Fruit fly (Drosophila melanogaster) whole organism, prepupa: ENCODE results near the gene Pex5.

ENCODE experiments used
- Blimp-1 ChIP-seq: fragments of 200-800 bp; sonication (Bioruptor generic); optimal IDR thresholded peaks from 3 replicates; lab custom pipeline; 2017; ENCODE audit warnings: missing biosample characterization, missing genetic modification characterization, mild to moderate bottlenecking, moderate library complexity, missing genetic modification reagents
- CG10631 ChIP-seq: fragments of 200-800 bp; sonication (Bioruptor generic); optimal IDR thresholded peaks from 2 replicates; lab custom pipeline; 2016; ENCODE audit warnings: missing biosample characterization, missing genetic modification characterization
- CG10669 ChIP-seq: fragments of 200-800 bp; sonication (Bioruptor generic); optimal IDR thresholded peaks from 3 replicates; lab custom pipeline; 2018; ENCODE audit warnings: missing biosample characterization, mild to moderate bottlenecking, missing genetic modification characterization, moderate library complexity
- CG11294 ChIP-seq: fragments of 200-800 bp; sonication (Bioruptor generic); IDR thresholded peaks from 2 replicates; pipeline ENCODE4 v1.3.6; 2022; ENCODE audit warnings: missing biosample characterization, missing genetic modification characterization
- CG11762 ChIP-seq: fragments of 200-800 bp; sonication (Bioruptor generic); optimal IDR thresholded peaks from 3 replicates; lab custom pipeline; 2016; ENCODE audit warnings: missing biosample characterization, missing genetic modification characterization; ENCODE audit not compliant: insufficient read depth
- CG11902 ChIP-seq: fragments of 200-800 bp; sonication (Bioruptor generic); optimal IDR thresholded peaks from 3 replicates; lab custom pipeline; 2016; ENCODE audit warnings: missing biosample characterization, missing genetic modification characterization
- CG15336 ChIP-seq: fragments of 200-800 bp; sonication (Bioruptor generic); IDR thresholded peaks from 2 replicates; pipeline ENCODE4 v1.3.6; 2022; ENCODE audit warnings: missing biosample characterization, missing genetic modification characterization
- CG16779 ChIP-seq: fragments of 200-800 bp; sonication (Bioruptor generic); optimal IDR thresholded peaks from 3 replicates; lab custom pipeline; 2017; ENCODE audit warnings: missing biosample characterization, mild to moderate bottlenecking, missing genetic modification characterization
- CG3032 ChIP-seq: fragments of 200-800 bp; optimal IDR thresholded peaks from 2 replicates; lab custom pipeline; 2019; ENCODE audit warnings: missing biosample characterization, mild to moderate bottlenecking, missing genetic modification characterization, moderate library complexity
- CG32006 ChIP-seq: fragments of 200-800 bp; sonication (Bioruptor generic); optimal IDR thresholded peaks from 3 replicates; lab custom pipeline; 2017; ENCODE audit warnings: missing biosample characterization, mild to moderate bottlenecking, missing genetic modification characterization
- CG34406 ChIP-seq: fragments of 200-800 bp; sonication (Bioruptor generic); optimal IDR thresholded peaks from 3 replicates; lab custom pipeline; 2016; ENCODE audit warnings: missing biosample characterization, missing genetic modification characterization
- CG4318 ChIP-seq: fragments of 200-800 bp; sonication (Bioruptor generic); optimal IDR thresholded peaks from 3 replicates; lab custom pipeline; 2017; ENCODE audit warnings: missing biosample characterization, mild to moderate bottlenecking, missing genetic modification characterization
- CG6163 ChIP-seq: fragments of 200-800 bp; sonication (Bioruptor generic); IDR thresholded peaks from 3 replicates; pipeline ENCODE4 v1.3.6; 2022; ENCODE audit warnings: missing biosample characterization, missing genetic modification characterization
- CG6276 ChIP-seq: fragments of 200-800 bp; sonication (Bioruptor generic); optimal IDR thresholded peaks from 2 replicates; lab custom pipeline; 2017; ENCODE audit warnings: missing biosample characterization, mild to moderate bottlenecking, missing genetic modification characterization
- CG6792 ChIP-seq: fragments of 200-800 bp; sonication (Bioruptor generic); optimal IDR thresholded peaks from 3 replicates; lab custom pipeline; 2016; ENCODE audit warnings: missing biosample characterization, missing genetic modification characterization
- CG6808 ChIP-seq: fragments of 200-800 bp; sonication (Bioruptor generic); optimal IDR thresholded peaks from 3 replicates; lab custom pipeline; 2017; ENCODE audit warnings: missing biosample characterization, missing genetic modification characterization, mild to moderate bottlenecking, moderate library complexity, missing genetic modification reagents
- CG6854 ChIP-seq: fragments of 200-800 bp; sonication (Bioruptor generic); optimal IDR thresholded peaks from 2 replicates; lab custom pipeline; 2017; ENCODE audit warnings: missing biosample characterization, mild to moderate bottlenecking, missing genetic modification characterization
- CG7368 ChIP-seq: fragments of 200-800 bp; sonication (Bioruptor generic); optimal IDR thresholded peaks from 3 replicates; lab custom pipeline; 2016; ENCODE audit warnings: missing biosample characterization, missing genetic modification characterization
- CG8319 ChIP-seq: fragments of 200-800 bp; sonication (Bioruptor generic); optimal IDR thresholded peaks from 3 replicates; lab custom pipeline; 2016; ENCODE audit warnings: missing biosample characterization, missing genetic modification characterization
- CG9139 ChIP-seq: fragments of 200-800 bp; sonication (Bioruptor generic); optimal IDR thresholded peaks from 3 replicates; lab custom pipeline; 2017; ENCODE audit warnings: missing biosample characterization, mild to moderate bottlenecking, missing genetic modification characterization
- Eip93F ChIP-seq: fragments of 200-800 bp; sonication (Bioruptor generic); optimal IDR thresholded peaks from 2 replicates; lab custom pipeline; 2016; ENCODE audit warnings: missing biosample characterization, mild to moderate bottlenecking, missing genetic modification characterization
- Ets21C ChIP-seq: fragments of 200-800 bp; sonication (Bioruptor generic); optimal IDR thresholded peaks from 3 replicates; lab custom pipeline; 2016; ENCODE audit warnings: missing biosample characterization, missing genetic modification characterization
- Ets96B ChIP-seq: fragments of 200-800 bp; optimal IDR thresholded peaks from 2 replicates; lab custom pipeline; 2019; ENCODE audit warnings: missing biosample characterization, mild to moderate bottlenecking, missing genetic modification characterization, moderate library complexity
- Gug ChIP-seq: fragments of 200-800 bp; sonication (Bioruptor generic); IDR thresholded peaks from 2 replicates; pipeline ENCODE4 v1.3.6; 2022; ENCODE audit warnings: missing biosample characterization, missing genetic modification characterization
- Hr38 ChIP-seq: sonication (Bioruptor generic); optimal IDR thresholded peaks from 2 replicates; lab custom pipeline; 2016; ENCODE audit warnings: missing biosample characterization, missing genetic modification characterization
- Hr39 ChIP-seq: fragments of 200-800 bp; sonication (Bioruptor generic); optimal IDR thresholded peaks from 2 replicates; lab custom pipeline; 2016; ENCODE audit warnings: missing biosample characterization, missing genetic modification characterization
- Hr4 ChIP-seq: fragments of 200-800 bp; sonication (Bioruptor generic); optimal IDR thresholded peaks from 3 replicates; lab custom pipeline; 2016; ENCODE audit warnings: missing biosample characterization, missing genetic modification characterization
- Lpt ChIP-seq: fragments of 200-800 bp; sonication (Bioruptor generic); optimal IDR thresholded peaks from 3 replicates; lab custom pipeline; 2016; ENCODE audit warnings: missing biosample characterization, missing genetic modification characterization
- Met ChIP-seq: fragments of 200-800 bp; sonication (Bioruptor generic); optimal IDR thresholded peaks from 3 replicates; lab custom pipeline; 2016; ENCODE audit warnings: missing biosample characterization, missing genetic modification characterization
- OdsH ChIP-seq: fragments of 200-800 bp; sonication (Bioruptor generic); optimal IDR thresholded peaks from 3 replicates; lab custom pipeline; 2016; ENCODE audit warnings: missing biosample characterization, missing genetic modification characterization
- Smox ChIP-seq: fragments of 200-800 bp; sonication (Bioruptor generic); optimal IDR thresholded peaks from 3 replicates; lab custom pipeline; 2016; ENCODE audit warnings: missing biosample characterization, missing genetic modification characterization
- Sox14 ChIP-seq: fragments of 200-800 bp; sonication (Bioruptor generic); optimal IDR thresholded peaks from 3 replicates; lab custom pipeline; 2016; ENCODE audit warnings: missing biosample characterization, missing genetic modification characterization
- Sox15 ChIP-seq: fragments of 200-800 bp; sonication (Bioruptor generic); optimal IDR thresholded peaks from 3 replicates; lab custom pipeline; 2016; ENCODE audit warnings: missing biosample characterization, missing genetic modification characterization
- acj6 ChIP-seq: fragments of 200-800 bp; sonication (Bioruptor generic); optimal IDR thresholded peaks from 3 replicates; lab custom pipeline; 2016; ENCODE audit warnings: missing biosample characterization, missing genetic modification characterization
- cyc ChIP-seq: fragments of 200-800 bp; sonication (Bioruptor generic); optimal IDR thresholded peaks from 3 replicates; lab custom pipeline; 2016; ENCODE audit warnings: missing biosample characterization, missing genetic modification characterization
- dac ChIP-seq: fragments of 200-800 bp; sonication (Bioruptor generic); optimal IDR thresholded peaks from 2 replicates; lab custom pipeline; 2017; ENCODE audit warnings: missing biosample characterization, mild to moderate bottlenecking, missing genetic modification characterization
- dsx ChIP-seq: fragments of 200-800 bp; optimal IDR thresholded peaks from 3 replicates; lab custom pipeline; 2019; ENCODE audit warnings: missing biosample characterization, mild to moderate bottlenecking, missing genetic modification characterization, moderate library complexity; ENCODE audit not compliant: poor library complexity, severe bottlenecking
- eg ChIP-seq: fragments of 200-800 bp; sonication (Bioruptor generic); IDR thresholded peaks from 3 replicates; pipeline ENCODE4 v1.3.6; 2022; ENCODE audit warnings: missing biosample characterization, missing genetic modification characterization
- esn ChIP-seq: fragments of 200-800 bp; sonication (Bioruptor generic); optimal IDR thresholded peaks from 2 replicates; lab custom pipeline; 2016; ENCODE audit warnings: missing biosample characterization, mild to moderate bottlenecking, missing genetic modification characterization, moderate library complexity
- net ChIP-seq: fragments of 200-800 bp; sonication (Bioruptor generic); optimal IDR thresholded peaks from 3 replicates; lab custom pipeline; 2016; ENCODE audit warnings: missing biosample characterization, missing genetic modification characterization
- pdm3 ChIP-seq: fragments of 200-800 bp; sonication (Bioruptor generic); optimal IDR thresholded peaks from 3 replicates; lab custom pipeline; 2016; ENCODE audit warnings: missing biosample characterization, missing genetic modification characterization
- spab ChIP-seq: fragments of 200-800 bp; sonication (Bioruptor generic); optimal IDR thresholded peaks from 2 replicates; lab custom pipeline; 2017; ENCODE audit warnings: missing biosample characterization, mild to moderate bottlenecking, missing genetic modification characterization, missing genetic modification reagents
- ss ChIP-seq, 2 experiments: fragments of 200-800 bp; sonication (Bioruptor generic); optimal IDR thresholded peaks; 2 replicates in 1 of 2; 3 replicates in 1 of 2; lab custom pipeline; 2017 to 2018; ENCODE audit warnings: mild to moderate bottlenecking in 2 of 2, missing biosample characterization in 2 of 2, missing genetic modification characterization in 2 of 2, moderate library complexity in 1 of 2
- svp ChIP-seq: fragments of 200-800 bp; sonication (Bioruptor generic); peaks from one replicate; lab custom pipeline; 2016; ENCODE audit warnings: missing biosample characterization, missing genetic modification characterization
- vri ChIP-seq: fragments of 200-800 bp; sonication (Bioruptor generic); optimal IDR thresholded peaks from 3 replicates; lab custom pipeline; 2016; ENCODE audit warnings: missing biosample characterization, mild to moderate bottlenecking, missing genetic modification characterization

Gene Pex5

DNA sequence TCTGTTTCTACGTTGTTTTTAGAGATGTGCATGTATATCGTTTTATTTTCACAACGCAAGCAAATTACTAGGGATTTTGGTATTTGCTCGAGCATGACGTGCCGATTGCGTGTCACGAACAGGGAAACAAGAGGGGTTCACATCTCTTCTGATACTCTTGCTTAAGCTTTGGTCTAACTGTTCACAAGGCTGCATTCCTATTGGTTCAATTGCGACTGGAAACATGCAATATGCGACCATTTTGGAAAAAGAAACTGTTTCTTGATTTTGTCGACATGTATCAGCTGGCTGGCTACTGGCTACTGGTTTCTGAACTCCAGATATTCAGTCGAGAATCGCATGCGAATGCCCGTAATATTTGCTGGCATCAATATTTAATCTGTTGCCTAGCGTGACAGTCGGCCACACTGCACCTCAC, 11.3 kb upstream of the Pex5 start, which contains the start of gene Coa8 (continued):
- peak; percentile 33 for TF ChIP-seq CG32006
- peak; percentile 46; the same call in 2 of the 3 replicates for TF ChIP-seq CG6163 (GFP tag; lab: Robert Waterston, UW)
- peak; percentile 42 for TF ChIP-seq esn (GFP tag; lab: Kevin White, UChicago)
- TF ChIP-seq dsx (GFP tag; lab: Kevin White, UChicago), result no peak
- no peak for TF ChIP-seq vri (GFP tag; lab: Kevin White, UChicago)
- TF ChIP-seq CG15336, result no peak
- no peak for TF ChIP-seq ss (GFP tag; optimal IDR thresholded peaks at IDR 0.05; lab: Kevin White, UChicago)
- peak; percentile 14 for TF ChIP-seq svp (GFP tag; lab: Kevin White, UChicago)
- TF ChIP-seq CG6276 (GFP tag; lab: Kevin White, UChicago), result no peak
- no peak for TF ChIP-seq dac (GFP tag; lab: Kevin White, UChicago)
- TF ChIP-seq Sox15 (GFP tag; lab: Kevin White, UChicago), result peak; percentile 5
- TF ChIP-seq OdsH (GFP tag; lab: Kevin White, UChicago), result no peak
- no peak for TF ChIP-seq Eip93F
- no peak for TF ChIP-seq CG8319
- no peak for TF ChIP-seq Lpt (GFP tag; lab: Kevin White, UChicago)
- TF ChIP-seq Hr4 (GFP tag; lab: Kevin White, UChicago), result no peak
- no peak for TF ChIP-seq spab (GFP tag; lab: Kevin White, UChicago)
- TF ChIP-seq acj6 (GFP tag; lab: Kevin White, UChicago), result peak; percentile 45
- TF ChIP-seq pdm3 (GFP tag; lab: Kevin White, UChicago), result no peak
- peak; percentile 59; the same call in 2 of the 3 replicates for TF ChIP-seq eg (GFP tag; lab: Robert Waterston, UW)
- peak; percentile 54 for TF ChIP-seq Hr39 (GFP tag; lab: Kevin White, UChicago)
- no peak for TF ChIP-seq Met (GFP tag; lab: Kevin White, UChicago)
- TF ChIP-seq CG7368, result no peak
- TF ChIP-seq CG4318 (GFP tag; lab: Kevin White, UChicago), result no peak
- TF ChIP-seq Blimp-1 (GFP tag; lab: Kevin White, UChicago), result no peak
- TF ChIP-seq CG11294 (GFP tag; lab: Robert Waterston, UW), result 0 out of 2 replicates have a peak, but pooled peaks have one; percentile 29
- peak; percentile 10 for TF ChIP-seq Ets96B (tag; lab: Kevin White, UChicago)
- no peak for TF ChIP-seq CG16779
- TF ChIP-seq CG6854, result no peak
- no peak for TF ChIP-seq CG6808 (GFP tag; lab: Kevin White, UChicago)
- peak; percentile 2 for TF ChIP-seq Ets21C (GFP tag; lab: Kevin White, UChicago)
- peak; percentile 33 for TF ChIP-seq Smox (GFP tag; lab: Kevin White, UChicago)
- TF ChIP-seq cyc (GFP tag; lab: Kevin White, UChicago), result peak; percentile 43
- no peak for TF ChIP-seq CG11902 (GFP tag; lab: Kevin White, UChicago)
- peak; percentile 40 for TF ChIP-seq Sox14 (GFP tag; lab: Kevin White, UChicago)
- no peak for TF ChIP-seq CG10631
- TF ChIP-seq, all 60 proteins: peak for 23

DNA sequence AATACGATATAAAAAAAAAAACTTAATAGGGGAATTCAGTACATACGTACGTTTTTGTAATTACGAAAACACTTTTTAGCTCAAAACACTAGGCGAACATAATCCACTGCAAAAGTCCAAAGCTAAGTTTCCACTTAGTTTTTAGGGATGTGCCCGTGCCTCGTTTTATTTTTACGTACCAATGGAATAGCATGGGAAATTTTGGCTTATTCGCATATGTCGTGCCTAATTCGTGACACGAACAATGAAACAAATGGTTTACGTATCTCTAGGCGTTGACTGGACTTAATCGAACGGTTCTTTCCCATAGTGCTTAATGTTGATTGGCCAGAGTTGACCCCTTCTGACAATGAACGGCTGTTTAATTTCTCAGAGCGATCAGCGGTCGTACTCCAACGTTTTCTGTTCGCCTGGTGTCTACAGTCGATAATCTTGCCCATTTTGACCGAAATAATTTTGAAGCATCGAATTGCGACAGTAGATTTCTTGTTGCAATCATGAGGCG, 10.8 kb upstream of the Pex5 start, which contains the start of gene CG14818:
Gene CG14818, minus strand, starts transcription at position 169 of the 505 bp plus-strand sequence.
- TF ChIP-seq CG6808 (GFP tag; lab: Kevin White, UChicago) (no peak), CG6276 (GFP tag; lab: Kevin White, UChicago) (no peak), Eip93F (no peak), CG11762 (GFP tag; lab: Kevin White, UChicago) (peak; percentile 35), cyc (GFP tag; lab: Kevin White, UChicago) (peak; percentile 63), vri (GFP tag; lab: Kevin White, UChicago) (no peak), Smox (GFP tag; lab: Kevin White, UChicago) (peak; percentile 64), Hr39 (GFP tag; lab: Kevin White, UChicago) (peak; percentile 69), spab (GFP tag; lab: Kevin White, UChicago) (no peak), CG10631 (no peak), Gug (GFP tag; lab: Robert Waterston, UW) (peak; percentile 42), CG9139 (GFP tag; lab: Kevin White, UChicago) (no peak), CG11902 (GFP tag; lab: Kevin White, UChicago) (no peak), CG11294 (GFP tag; lab: Robert Waterston, UW) (0 out of 2 replicates have a peak, but pooled peaks have one; percentile 44), Blimp-1 (GFP tag; lab: Kevin White, UChicago) (no peak), CG6792 (GFP tag; lab: Kevin White, UChicago) (peak; percentile 35), CG32006 (no peak), OdsH (GFP tag; lab: Kevin White, UChicago) (no peak), ss (GFP tag; optimal IDR thresholded peaks at IDR 0.05; lab: Kevin White, UChicago) (peak in 1 of 2 experiments; percentile 25), Hr4 (GFP tag; lab: Kevin White, UChicago) (no peak), CG34406 (peak; percentile 41), Sox14 (GFP tag; lab: Kevin White, UChicago) (peak; percentile 55), CG15336 (peak; percentile 53), Ets21C (GFP tag; lab: Kevin White, UChicago) (no peak), CG4318 (GFP tag; lab: Kevin White, UChicago) (no peak), CG16779 (no peak), Ets96B (tag; lab: Kevin White, UChicago) (no peak), CG6163 (GFP tag; lab: Robert Waterston, UW) (peak; percentile 66), CG3032 (tag; lab: Kevin White, UChicago) (peak; percentile 21), svp (GFP tag; lab: Kevin White, UChicago) (peak; percentile 96), CG10669 (GFP tag; lab: Kevin White, UChicago) (no peak), net (GFP tag; lab: Kevin White, UChicago) (peak; percentile 11), Hr38 (no peak), acj6 (GFP tag; lab: Kevin White, UChicago) (peak; percentile 53)
